Fruit fly (Drosophila melanogaster): ENCODE results near the gene RnrL.

The RnrL gene

DNA sequence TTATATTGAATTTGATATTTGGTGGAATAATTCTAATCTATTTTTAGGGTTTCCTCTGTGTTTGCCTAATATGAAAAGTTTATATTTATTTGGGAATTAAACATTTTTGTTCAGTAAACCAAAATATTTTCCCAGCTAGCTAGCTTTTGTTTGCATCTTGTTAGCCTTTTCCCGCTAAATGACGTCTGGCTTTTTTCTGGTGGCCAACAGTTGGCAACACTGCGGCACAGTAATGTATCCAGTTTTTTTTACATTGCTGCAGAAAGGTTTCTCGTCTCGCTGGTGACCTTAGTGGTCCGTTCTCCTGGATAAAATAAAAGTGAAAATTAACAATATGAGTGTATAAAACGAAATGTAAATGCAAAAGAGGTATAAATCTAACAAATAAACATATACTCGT, 36.5 kb upstream of the RnrL start, which contains the start of gene lft (continued):
- TF ChIP-seq CG14860 (GFP tag; IDR thresholded peaks at IDR 0.05; ENCODE audit: partially characterized antibody) (no peak), MBD-R2 (GFP tag; IDR thresholded peaks at IDR 0.05) (0 out of 2 replicates have a peak, but pooled peaks have one; percentile 30), CG2199 (GFP tag; IDR thresholded peaks at IDR 0.05) (0 out of 3 replicates have a peak, but pooled peaks have one; percentile 45), btn (GFP tag; optimal IDR thresholded peaks at IDR 0.05) (no peak), ci (GFP tag; IDR thresholded peaks at IDR 0.05) (0 out of 3 replicates have a peak, but pooled peaks have one; percentile 24), CG14710 (tag; optimal IDR thresholded peaks at IDR 0.05) (peak; percentile 3), MESR4 (GFP tag; optimal IDR thresholded peaks at IDR 0.05) (peak; percentile 52), Nf-YC (tag; optimal IDR thresholded peaks at IDR 0.05) (peak; percentile 3), CG32772 (GFP tag; IDR thresholded peaks at IDR 0.05) (no peak), sens (GFP tag) (peak; percentile 30)

dm6 chr2L:10362408-10363067, 34.8 kb upstream of the RnrL start, which contains the start of the genes Cand1 and pim:
TSS of gene Cand1 (minus strand) at chr2L:10362707.
TSS of gene pim (plus strand) at chr2L:10362989.
- TF ChIP-seq CG1602 (GFP tag; optimal IDR thresholded peaks at IDR 0.05) (no peak), croc (GFP tag; conservative IDR thresholded peaks at IDR 0.05) (no peak), Dp (GFP tag; optimal IDR thresholded peaks at IDR 0.05) (peak; percentile 77), CG15479 (GFP tag; optimal IDR thresholded peaks at IDR 0.05) (no peak), CG6813 (GFP tag; optimal IDR thresholded peaks at IDR 0.05) (no peak), pum (GFP tag; optimal IDR thresholded peaks at IDR 0.05) (no peak), CG18262 (tag; optimal IDR thresholded peaks at IDR 0.05) (peak; percentile 23), dmrt11E (tag; optimal IDR thresholded peaks at IDR 0.05) (peak; percentile 36), so (GFP tag; IDR thresholded peaks at IDR 0.05) (no peak), danr (GFP tag; IDR thresholded peaks at IDR 0.05) (no peak), Oaz (GFP tag; IDR thresholded peaks at IDR 0.05) (no peak), CG3995 (GFP tag; optimal IDR thresholded peaks at IDR 0.05) (no peak), Meics (GFP tag; optimal IDR thresholded peaks at IDR 0.05) (no peak), CG8944 (GFP tag; optimal IDR thresholded peaks at IDR 0.05) (no peak), Drgx (GFP tag; IDR thresholded peaks at IDR 0.05) (no peak), gfzf (GFP tag; optimal IDR thresholded peaks at IDR 0.05) (peak; percentile 78), CG2712 (tag; optimal IDR thresholded peaks at IDR 0.05) (peak; percentile 63), row (GFP tag; IDR thresholded peaks at IDR 0.05) (peak; percentile 78), amos (GFP tag; IDR thresholded peaks at IDR 0.05; ENCODE audit: partially characterized antibody) (peak; percentile 71), BEAF-32 (GFP tag; optimal IDR thresholded peaks at IDR 0.05) (peak; percentile 77), dm (GFP tag; optimal IDR thresholded peaks at IDR 0.05) (no peak), CG9817 (tag; optimal IDR thresholded peaks at IDR 0.05) (no peak), Doc2 (GFP tag; IDR thresholded peaks at IDR 0.05) (no peak), knrl (GFP tag; IDR thresholded peaks at IDR 0.05; ENCODE audit: partially characterized antibody) (peak; percentile 75), CG1603 (tag; optimal IDR thresholded peaks at IDR 0.05) (peak; percentile 91), gro (GFP tag; optimal IDR thresholded peaks at IDR 0.05) (no peak), tup (GFP tag; optimal IDR thresholded peaks at IDR 0.05) (no peak), twi (tag; optimal IDR thresholded peaks at IDR 0.05) (peak; percentile 15), Dref (GFP tag; IDR thresholded peaks at IDR 0.05) (peak; percentile 42; the same call in 1 of the 2 replicates), CG2875 (GFP tag; optimal IDR thresholded peaks at IDR 0.05) (no peak), CoRest (tag; optimal IDR thresholded peaks at IDR 0.05) (peak; percentile 59), Rx (GFP tag; IDR thresholded peaks at IDR 0.05) (no peak), Sox100B (GFP tag; optimal IDR thresholded peaks at IDR 0.05) (no peak), CG43689 (GFP tag; IDR thresholded peaks at IDR 0.05) (no peak), CG12659 (GFP tag; optimal IDR thresholded peaks at IDR 0.05) (peak; percentile 70), pzg (GFP tag; optimal IDR thresholded peaks at IDR 0.05) (peak; percentile 58), CG4617 (GFP tag; optimal IDR thresholded peaks at IDR 0.05; ENCODE audit: borderline replicate concordance) (peak; percentile 49), CG12071 (GFP tag; optimal IDR thresholded peaks at IDR 0.05) (no peak), CG6272 (GFP tag; IDR thresholded peaks at IDR 0.05) (no peak)

Data from whole organism, embryonic.